Worm (Caenorhabditis elegans) whole organism, mixed stage, embryonic: ENCODE measurements around the gene ZC412.3.

Source experiments
- ceh-83 ChIP-seq: fragments of 200-800 bp; sonication (Bioruptor generic); optimal IDR thresholded peaks from 2 replicates; lab custom pipeline; 2018; ENCODE audit warnings: mild to moderate bottlenecking, missing genetic modification characterization, missing compliant biosample characterization
- ces-1 ChIP-seq: fragments of 150-350 bp; optimal IDR thresholded peaks from 2 replicates; lab custom pipeline; 2014; ENCODE audit warnings: missing biosample characterization, missing genetic modification reagents, missing genetic modification characterization
- elt-1 ChIP-seq: sonication (generic microtip); optimal IDR thresholded peaks from 2 replicates; lab custom pipeline; 2017; ENCODE audit warnings: missing genetic modification characterization, mild to moderate bottlenecking, missing compliant biosample characterization, antibody characterized with exemption, moderate library complexity, borderline replicate concordance; ENCODE audit not compliant: insufficient read depth
- nhr-12 ChIP-seq: fragments of 150-350 bp; optimal IDR thresholded peaks from 2 replicates; lab custom pipeline; 2014; ENCODE audit warnings: missing biosample characterization, missing genetic modification characterization
- nhr-2 ChIP-seq: fragments of 150-350 bp; optimal IDR thresholded peaks from 2 replicates; lab custom pipeline; 2014; ENCODE audit warnings: missing biosample characterization, missing genetic modification characterization
- nhr-28 ChIP-seq: fragments of 150-350 bp; optimal IDR thresholded peaks from 2 replicates; lab custom pipeline; 2014; ENCODE audit warnings: missing biosample characterization, missing genetic modification characterization
- pha-4 ChIP-seq: fragments of 150-350 bp; optimal IDR thresholded peaks from 2 replicates; lab custom pipeline; 2018; ENCODE audit warnings: missing biosample characterization, missing genetic modification reagents, missing genetic modification characterization
- sptf-1 ChIP-seq: sonication (generic microtip); optimal IDR thresholded peaks from 2 replicates; lab custom pipeline; 2017; ENCODE audit warnings: mild to moderate bottlenecking, missing genetic modification characterization, moderate library complexity, missing compliant biosample characterization
- unc-39 ChIP-seq: fragments of 150-350 bp; optimal IDR thresholded peaks from 2 replicates; lab custom pipeline; 2014; ENCODE audit warnings: missing biosample characterization, missing genetic modification characterization
- ztf-11 ChIP-seq: fragments of 150-350 bp; optimal IDR thresholded peaks from 2 replicates; lab custom pipeline; 2014; ENCODE audit warnings: missing biosample characterization, missing genetic modification characterization

- no peak for TF ChIP-seq nhr-28
- TF ChIP-seq ceh-83 (GFP tag; lab: Kevin White, UChicago), result no peak
- no peak for TF ChIP-seq pha-4 (tag; lab: Kevin White, UChicago)
- no peak for TF ChIP-seq elt-1 (tag; lab: Kevin White, UChicago)
- no peak for TF ChIP-seq ces-1
- no peak for TF ChIP-seq sptf-1 (tag; lab: Kevin White, UChicago)
- TF ChIP-seq unc-39 (tag; lab: Kevin White, UChicago), result no peak
- TF ChIP-seq ztf-11 (tag; lab: Kevin White, UChicago), result no peak
- TF ChIP-seq nhr-12, result no peak
- TF ChIP-seq nhr-2 (tag; lab: Kevin White, UChicago), result no peak
Measured at ce11 chrV:14893355-14894050, 22.2 kb upstream of the ZC412.3 start, which contains the start of the genes mpst-2 and H12D21.5.
